Worm (Caenorhabditis elegans): ENCODE data around the gene K02D10.3.

The K02D10.3 gene

ce11 chrIII:8771851-8772250 is at the start of gene K02D10.3:
TSS of gene K02D10.3 (minus strand) at chrIII:8771951.
- TF ChIP-seq dao-5 (tag; optimal IDR thresholded peaks at IDR 0.05) (no peak), W03F9.2 (tag; optimal IDR thresholded peaks at IDR 0.05) (no peak), him-1 (tag; optimal IDR thresholded peaks at IDR 0.05) (no peak)

ce11 chrIII:8818599-8818998 is 46.8 kb upstream of the K02D10.3 start, which contains the start of gene pat-2:
TSS of gene pat-2 (plus strand) at chrIII:8818899.
- TF ChIP-seq dao-5 (tag; optimal IDR thresholded peaks at IDR 0.05) = no peak
- no peak for TF ChIP-seq him-1 (tag; optimal IDR thresholded peaks at IDR 0.05)
- TF ChIP-seq W03F9.2 (tag; optimal IDR thresholded peaks at IDR 0.05) = no peak

- TF ChIP-seq W03F9.2 (tag; optimal IDR thresholded peaks at IDR 0.05) (no peak), him-1 (tag; optimal IDR thresholded peaks at IDR 0.05) (no peak), dao-5 (tag; optimal IDR thresholded peaks at IDR 0.05) (no peak)
Observed at ce11 chrIII:8815699-8816098, 43.9 kb upstream of the K02D10.3 start.

- no peak for TF ChIP-seq dao-5 (tag; optimal IDR thresholded peaks at IDR 0.05)
- TF ChIP-seq him-1 (tag; optimal IDR thresholded peaks at IDR 0.05) = no peak
- no peak for TF ChIP-seq W03F9.2 (tag; optimal IDR thresholded peaks at IDR 0.05)
Observed at ce11 chrIII:8811111-8811510, 39.4 kb upstream of the K02D10.3 start.

ce11 chrIII:8809245-8809971 is 37.7 kb upstream of the K02D10.3 start, which contains the start of gene prx-19:
TSS of gene prx-19 (minus strand) at chrIII:8809295.
- TF ChIP-seq W03F9.2 (tag; optimal IDR thresholded peaks at IDR 0.05) = no peak
- TF ChIP-seq him-1 (tag; optimal IDR thresholded peaks at IDR 0.05) = no peak
- no peak for TF ChIP-seq dao-5 (tag; optimal IDR thresholded peaks at IDR 0.05)

ce11 chrIII:8807246-8807645 is 35.5 kb upstream of the K02D10.3 start, which contains the start of gene F54F2.7:
TSS of gene F54F2.7 (minus strand) at chrIII:8807346.
- TF ChIP-seq him-1 (tag; optimal IDR thresholded peaks at IDR 0.05) (no peak), W03F9.2 (tag; optimal IDR thresholded peaks at IDR 0.05) (no peak), dao-5 (tag; optimal IDR thresholded peaks at IDR 0.05) (no peak)

ce11 chrIII:8805815-8806214 is 34.1 kb upstream of the K02D10.3 start:
- TF ChIP-seq dao-5 (tag; optimal IDR thresholded peaks at IDR 0.05) (no peak), W03F9.2 (tag; optimal IDR thresholded peaks at IDR 0.05) (no peak), him-1 (tag; optimal IDR thresholded peaks at IDR 0.05) (no peak)

- TF ChIP-seq dao-5 (tag; optimal IDR thresholded peaks at IDR 0.05) (peak; percentile 55), W03F9.2 (tag; optimal IDR thresholded peaks at IDR 0.05) (peak; percentile 66), him-1 (tag; optimal IDR thresholded peaks at IDR 0.05) (peak; percentile 56)
Observed at ce11 chrIII:8801864-8802818, 30.4 kb upstream of the K02D10.3 start.

ce11 chrIII:8801352-8801863 is 29.7 kb upstream of the K02D10.3 start:
- TF ChIP-seq dao-5 (tag; optimal IDR thresholded peaks at IDR 0.05) (no peak), him-1 (tag; optimal IDR thresholded peaks at IDR 0.05) (no peak), W03F9.2 (tag; optimal IDR thresholded peaks at IDR 0.05) (no peak)

ce11 chrIII:8800796-8801083 is 29.0 kb upstream of the K02D10.3 start:
- TF ChIP-seq him-1 (tag; optimal IDR thresholded peaks at IDR 0.05) (no peak), dao-5 (tag; optimal IDR thresholded peaks at IDR 0.05) (no peak)

- TF ChIP-seq him-1 (tag; optimal IDR thresholded peaks at IDR 0.05) = peak; percentile 88
- TF ChIP-seq dao-5 (tag; optimal IDR thresholded peaks at IDR 0.05) = no peak
- peak; percentile 65 for TF ChIP-seq W03F9.2 (tag; optimal IDR thresholded peaks at IDR 0.05)
Observed at ce11 chrIII:8799964-8800795, 28.4 kb upstream of the K02D10.3 start, which contains the start of gene F54F2.6. TSS of gene F54F2.6 (minus strand) at chrIII:8800701.

- TF ChIP-seq W03F9.2 (tag; optimal IDR thresholded peaks at IDR 0.05) = peak; percentile 75
- TF ChIP-seq him-1 (tag; optimal IDR thresholded peaks at IDR 0.05) = peak; percentile 77
- no peak for TF ChIP-seq dao-5 (tag; optimal IDR thresholded peaks at IDR 0.05)
Observed at ce11 chrIII:8797211-8797733, 25.5 kb upstream of the K02D10.3 start.

Measured in whole organism, L4/young adult.